Worm (Caenorhabditis elegans): ENCODE results near the gene srd-25.

The srd-25 gene

ce11 chrV:7631732-7632131 lies at the start of gene srd-25:
Gene srd-25 (plus strand): TSS chrV:7632032.
- TF ChIP-seq med-1 (GFP tag; optimal IDR thresholded peaks at IDR 0.05; ENCODE audit: insufficient read depth), result no peak
- TF ChIP-seq klf-2 (GFP tag; conservative IDR thresholded peaks at IDR 0.05), result no peak
- no peak for TF ChIP-seq flt-1 (GFP tag; IDR thresholded peaks at IDR 0.05)
- no peak for TF ChIP-seq tab-1 (GFP tag; IDR thresholded peaks at IDR 0.05)
- no peak for TF ChIP-seq ref-1 (GFP tag; conservative IDR thresholded peaks at IDR 0.05)
- TF ChIP-seq ztf-29 (GFP tag; IDR thresholded peaks at IDR 0.05), result no peak
- TF ChIP-seq ztf-23 (GFP tag; IDR thresholded peaks at IDR 0.05), result no peak
- TF ChIP-seq cog-1 (tag; optimal IDR thresholded peaks at IDR 0.05), result no peak
- no peak for TF ChIP-seq T22C8.4 (GFP tag; IDR thresholded peaks at IDR 0.05)

ce11 chrV:7587637-7588036 lies 44.2 kb upstream of the srd-25 start, which contains the start of the genes F19F10.11 and C50E3.5:
Gene F19F10.11 (minus strand): TSS chrV:7587704.
Gene C50E3.5 (plus strand): TSS chrV:7587996.
- TF ChIP-seq ref-1 (GFP tag; conservative IDR thresholded peaks at IDR 0.05) (no peak), ztf-23 (GFP tag; IDR thresholded peaks at IDR 0.05) (no peak), cog-1 (tag; optimal IDR thresholded peaks at IDR 0.05) (no peak), flt-1 (GFP tag; IDR thresholded peaks at IDR 0.05) (no peak), tab-1 (GFP tag; IDR thresholded peaks at IDR 0.05) (no peak), med-1 (GFP tag; optimal IDR thresholded peaks at IDR 0.05; ENCODE audit: insufficient read depth) (no peak), klf-2 (GFP tag; conservative IDR thresholded peaks at IDR 0.05) (no peak)

ce11 chrV:7590454-7590853 lies 41.4 kb upstream of the srd-25 start, which contains the start of gene C50E3.6:
Gene C50E3.6 (minus strand): TSS chrV:7590554.
- no peak for TF ChIP-seq ztf-23 (GFP tag; IDR thresholded peaks at IDR 0.05)
- TF ChIP-seq flt-1 (GFP tag; IDR thresholded peaks at IDR 0.05), result no peak
- no peak for TF ChIP-seq T22C8.4 (GFP tag; IDR thresholded peaks at IDR 0.05)
- no peak for TF ChIP-seq tab-1 (GFP tag; IDR thresholded peaks at IDR 0.05)

ce11 chrV:7595132-7595531 lies 36.7 kb upstream of the srd-25 start:
- TF ChIP-seq med-1 (GFP tag; optimal IDR thresholded peaks at IDR 0.05; ENCODE audit: insufficient read depth), result no peak
- no peak for TF ChIP-seq ref-1 (GFP tag; conservative IDR thresholded peaks at IDR 0.05)
- no peak for TF ChIP-seq ztf-23 (GFP tag; IDR thresholded peaks at IDR 0.05)
- TF ChIP-seq T22C8.4 (GFP tag; IDR thresholded peaks at IDR 0.05), result no peak
- no peak for TF ChIP-seq cog-1 (tag; optimal IDR thresholded peaks at IDR 0.05)
- no peak for TF ChIP-seq ztf-29 (GFP tag; IDR thresholded peaks at IDR 0.05)
- TF ChIP-seq tab-1 (GFP tag; IDR thresholded peaks at IDR 0.05), result no peak
- no peak for TF ChIP-seq klf-2 (GFP tag; conservative IDR thresholded peaks at IDR 0.05)

ce11 chrV:7598269-7598668 lies 33.6 kb upstream of the srd-25 start, which contains the start of gene C50E3.7:
Gene C50E3.7 (minus strand): TSS chrV:7598369.
- TF ChIP-seq ztf-23 (GFP tag; IDR thresholded peaks at IDR 0.05) (no peak), ref-1 (GFP tag; conservative IDR thresholded peaks at IDR 0.05) (no peak), cog-1 (tag; optimal IDR thresholded peaks at IDR 0.05) (no peak), klf-2 (GFP tag; conservative IDR thresholded peaks at IDR 0.05) (no peak), ztf-29 (GFP tag; IDR thresholded peaks at IDR 0.05) (no peak), T22C8.4 (GFP tag; IDR thresholded peaks at IDR 0.05) (no peak), med-1 (GFP tag; optimal IDR thresholded peaks at IDR 0.05; ENCODE audit: insufficient read depth) (no peak), flt-1 (GFP tag; IDR thresholded peaks at IDR 0.05) (no peak), tab-1 (GFP tag; IDR thresholded peaks at IDR 0.05) (no peak)

- TF ChIP-seq tab-1 (GFP tag; IDR thresholded peaks at IDR 0.05) (no peak), med-1 (GFP tag; optimal IDR thresholded peaks at IDR 0.05; ENCODE audit: insufficient read depth) (no peak), klf-2 (GFP tag; conservative IDR thresholded peaks at IDR 0.05) (no peak), T22C8.4 (GFP tag; IDR thresholded peaks at IDR 0.05) (no peak), ztf-29 (GFP tag; IDR thresholded peaks at IDR 0.05) (no peak), cog-1 (tag; optimal IDR thresholded peaks at IDR 0.05) (no peak), flt-1 (GFP tag; IDR thresholded peaks at IDR 0.05) (no peak), ref-1 (GFP tag; conservative IDR thresholded peaks at IDR 0.05) (no peak), ztf-23 (GFP tag; IDR thresholded peaks at IDR 0.05) (no peak)
These were observed 31.7 kb upstream of the srd-25 start, which contains the start of gene C50E3.9 for ce11 chrV:7600149-7600548. Gene C50E3.9 (minus strand): TSS chrV:7600249.

- TF ChIP-seq flt-1 (GFP tag; IDR thresholded peaks at IDR 0.05), result no peak
- TF ChIP-seq cog-1 (tag; optimal IDR thresholded peaks at IDR 0.05), result no peak
- TF ChIP-seq T22C8.4 (GFP tag; IDR thresholded peaks at IDR 0.05), result no peak
- TF ChIP-seq tab-1 (GFP tag; IDR thresholded peaks at IDR 0.05), result no peak
- no peak for TF ChIP-seq ztf-29 (GFP tag; IDR thresholded peaks at IDR 0.05)
- TF ChIP-seq med-1 (GFP tag; optimal IDR thresholded peaks at IDR 0.05; ENCODE audit: insufficient read depth), result no peak
- TF ChIP-seq klf-2 (GFP tag; conservative IDR thresholded peaks at IDR 0.05), result no peak
These were observed 30.4 kb upstream of the srd-25 start, which contains the start of gene scl-26 for ce11 chrV:7601443-7601842. Gene scl-26 (minus strand): TSS chrV:7601543.

- TF ChIP-seq tab-1 (GFP tag; IDR thresholded peaks at IDR 0.05) (no peak), cog-1 (tag; optimal IDR thresholded peaks at IDR 0.05) (no peak), klf-2 (GFP tag; conservative IDR thresholded peaks at IDR 0.05) (no peak), ztf-23 (GFP tag; IDR thresholded peaks at IDR 0.05) (no peak), ztf-29 (GFP tag; IDR thresholded peaks at IDR 0.05) (no peak), ref-1 (GFP tag; conservative IDR thresholded peaks at IDR 0.05) (no peak), flt-1 (GFP tag; IDR thresholded peaks at IDR 0.05) (no peak), T22C8.4 (GFP tag; IDR thresholded peaks at IDR 0.05) (no peak), med-1 (GFP tag; optimal IDR thresholded peaks at IDR 0.05; ENCODE audit: insufficient read depth) (no peak)
These were observed 28.4 kb upstream of the srd-25 start, which contains the start of gene C50E3.11 for ce11 chrV:7603404-7603803. Gene C50E3.11 (minus strand): TSS chrV:7603486.

- no peak for TF ChIP-seq ztf-23 (GFP tag; IDR thresholded peaks at IDR 0.05)
- no peak for TF ChIP-seq tab-1 (GFP tag; IDR thresholded peaks at IDR 0.05)
- TF ChIP-seq T22C8.4 (GFP tag; IDR thresholded peaks at IDR 0.05), result no peak
- TF ChIP-seq ref-1 (GFP tag; conservative IDR thresholded peaks at IDR 0.05), result no peak
- TF ChIP-seq flt-1 (GFP tag; IDR thresholded peaks at IDR 0.05), result no peak
- TF ChIP-seq cog-1 (tag; optimal IDR thresholded peaks at IDR 0.05), result no peak
- TF ChIP-seq klf-2 (GFP tag; conservative IDR thresholded peaks at IDR 0.05), result no peak
- TF ChIP-seq ztf-29 (GFP tag; IDR thresholded peaks at IDR 0.05), result no peak
- no peak for TF ChIP-seq med-1 (GFP tag; optimal IDR thresholded peaks at IDR 0.05; ENCODE audit: insufficient read depth)
These were observed 27.0 kb upstream of the srd-25 start, which contains the start of gene clec-213 for ce11 chrV:7604858-7605257. Gene clec-213 (plus strand): TSS chrV:7605158.

Data from whole organism, midembryonic.